Worm (Caenorhabditis elegans) whole organism, mixed stage, embryonic: Measurements from ENCODE around the gene fbxa-50.

Experiments used
- bed-3 ChIP-seq: fragments of 200-800 bp; sonication (Bioruptor generic); optimal IDR thresholded peaks from 3 replicates; lab custom pipeline; 2018; ENCODE audit warnings: mild to moderate bottlenecking, missing genetic modification characterization, moderate library complexity, missing compliant biosample characterization
- ceh-43 ChIP-seq: fragments of 200-800 bp; sonication (Bioruptor generic); optimal IDR thresholded peaks from 2 replicates; lab custom pipeline; 2018; ENCODE audit warnings: mild to moderate bottlenecking, missing genetic modification characterization, moderate library complexity, missing compliant biosample characterization
- ces-1 ChIP-seq: fragments of 150-350 bp; optimal IDR thresholded peaks from 2 replicates; lab custom pipeline; 2014; ENCODE audit warnings: missing biosample characterization, missing genetic modification reagents, missing genetic modification characterization
- cnd-1 ChIP-seq: fragments of 200-800 bp; sonication (Bioruptor generic); optimal IDR thresholded peaks from 2 replicates; lab custom pipeline; 2018; ENCODE audit warnings: mild to moderate bottlenecking, missing genetic modification characterization, missing compliant biosample characterization
- drap-1 ChIP-seq: fragments of 200-800 bp; sonication (Bioruptor generic); optimal IDR thresholded peaks from 3 replicates; lab custom pipeline; 2018; ENCODE audit warnings: mild to moderate bottlenecking, missing genetic modification characterization, missing compliant biosample characterization
- elt-1 ChIP-seq: sonication (generic microtip); optimal IDR thresholded peaks from 2 replicates; lab custom pipeline; 2017; ENCODE audit warnings: missing genetic modification characterization, mild to moderate bottlenecking, missing compliant biosample characterization, antibody characterized with exemption, moderate library complexity, borderline replicate concordance; ENCODE audit not compliant: insufficient read depth
- elt-3 ChIP-seq: fragments of 150-350 bp; optimal IDR thresholded peaks from 2 replicates; lab custom pipeline; 2014; ENCODE audit warnings: missing biosample characterization, missing genetic modification characterization
- flh-1 ChIP-seq: fragments of 200-800 bp; sonication (Bioruptor generic); optimal IDR thresholded peaks from 2 replicates; lab custom pipeline; 2018; ENCODE audit warnings: mild to moderate bottlenecking, missing genetic modification characterization, moderate library complexity, missing compliant biosample characterization
- ham-2 ChIP-seq: fragments of 200-800 bp; sonication (Bioruptor generic); optimal IDR thresholded peaks from 2 replicates; lab custom pipeline; 2018; ENCODE audit warnings: mild to moderate bottlenecking, missing genetic modification characterization, missing compliant biosample characterization
- hlh-1 ChIP-seq: fragments of 150-350 bp; optimal IDR thresholded peaks from 2 replicates; lab custom pipeline; 2014; ENCODE audit warnings: missing biosample characterization, missing genetic modification reagents, missing genetic modification characterization
- lin-13 ChIP-seq: fragments of 150-350 bp; optimal IDR thresholded peaks from 2 replicates; lab custom pipeline; 2014; ENCODE audit warnings: missing biosample characterization, missing genetic modification characterization
- lsy-2 ChIP-seq: fragments of 150-350 bp; optimal IDR thresholded peaks from 2 replicates; lab custom pipeline; 2014; ENCODE audit warnings: missing biosample characterization, missing genetic modification characterization
- mab-5 ChIP-seq: fragments of 150-350 bp; optimal IDR thresholded peaks from 2 replicates; lab custom pipeline; 2014; ENCODE audit warnings: missing biosample characterization, missing genetic modification characterization
- mls-2 ChIP-seq: sonication (generic microtip); optimal IDR thresholded peaks from 2 replicates; lab custom pipeline; 2016; ENCODE audit warnings: mild to moderate bottlenecking, missing genetic modification characterization, moderate library complexity, missing compliant biosample characterization
- nhr-12 ChIP-seq: fragments of 150-350 bp; optimal IDR thresholded peaks from 2 replicates; lab custom pipeline; 2014; ENCODE audit warnings: missing biosample characterization, missing genetic modification characterization
- nhr-2 ChIP-seq: fragments of 150-350 bp; optimal IDR thresholded peaks from 2 replicates; lab custom pipeline; 2014; ENCODE audit warnings: missing biosample characterization, missing genetic modification characterization
- nhr-237 ChIP-seq: fragments of 150-350 bp; optimal IDR thresholded peaks from 2 replicates; lab custom pipeline; 2014; ENCODE audit warnings: missing biosample characterization, missing genetic modification characterization
- nhr-28 ChIP-seq: fragments of 150-350 bp; optimal IDR thresholded peaks from 2 replicates; lab custom pipeline; 2014; ENCODE audit warnings: missing biosample characterization, missing genetic modification characterization
- nhr-76 ChIP-seq: sonication (generic microtip); optimal IDR thresholded peaks from 2 replicates; lab custom pipeline; 2017; ENCODE audit warnings: missing biosample characterization, missing genetic modification characterization
- pha-4 ChIP-seq: fragments of 150-350 bp; optimal IDR thresholded peaks from 2 replicates; lab custom pipeline; 2018; ENCODE audit warnings: missing biosample characterization, missing genetic modification reagents, missing genetic modification characterization
- sem-2 ChIP-seq: fragments of 200-800 bp; sonication (Bioruptor generic); optimal IDR thresholded peaks from 2 replicates; lab custom pipeline; 2018; ENCODE audit warnings: mild to moderate bottlenecking, missing genetic modification characterization, missing compliant biosample characterization
- sptf-1 ChIP-seq: sonication (generic microtip); optimal IDR thresholded peaks from 2 replicates; lab custom pipeline; 2017; ENCODE audit warnings: mild to moderate bottlenecking, missing genetic modification characterization, moderate library complexity, missing compliant biosample characterization
- tbx-8 ChIP-seq: fragments of 200-800 bp; sonication (Bioruptor generic); optimal IDR thresholded peaks from 2 replicates; lab custom pipeline; 2018; ENCODE audit warnings: mild to moderate bottlenecking, missing genetic modification characterization, moderate library complexity, missing compliant biosample characterization
- unc-120 ChIP-seq: sonication (generic microtip); optimal IDR thresholded peaks from 2 replicates; lab custom pipeline; 2017; ENCODE audit warnings: missing genetic modification characterization, missing compliant biosample characterization; ENCODE audit not compliant: poor library complexity, severe bottlenecking
- unc-39 ChIP-seq: fragments of 150-350 bp; optimal IDR thresholded peaks from 2 replicates; lab custom pipeline; 2014; ENCODE audit warnings: missing biosample characterization, missing genetic modification characterization
- unc-62 ChIP-seq: fragments of 150-350 bp; optimal IDR thresholded peaks from 2 replicates; lab custom pipeline; 2014; ENCODE audit warnings: missing biosample characterization, missing genetic modification reagents, missing genetic modification characterization
- zip-8 ChIP-seq: fragments of 150-350 bp; optimal IDR thresholded peaks from 2 replicates; lab custom pipeline; 2014; ENCODE audit warnings: missing biosample characterization, missing genetic modification characterization
- ztf-11 ChIP-seq: fragments of 150-350 bp; optimal IDR thresholded peaks from 2 replicates; lab custom pipeline; 2014; ENCODE audit warnings: missing biosample characterization, missing genetic modification characterization

Gene fbxa-50

DNA sequence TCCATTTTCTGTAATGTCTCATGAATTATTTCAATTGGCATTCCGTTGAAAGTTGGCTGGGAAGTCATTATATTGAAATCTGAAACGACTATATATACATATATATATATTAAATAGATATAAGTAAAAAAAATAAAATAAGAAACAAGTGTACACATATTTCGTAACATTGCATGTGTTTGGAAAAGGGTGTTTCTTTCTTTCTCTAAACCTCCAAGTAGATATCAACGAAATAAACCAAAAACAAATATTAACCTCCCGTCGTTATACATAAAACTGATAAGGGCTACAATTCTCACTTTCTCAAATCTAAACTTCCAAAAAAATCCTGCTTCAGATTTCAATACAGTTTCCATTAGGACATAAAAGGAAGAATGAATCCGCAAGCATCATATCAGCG is 19.9 kb upstream of the fbxa-50 start, which contains the start of gene fbxa-79:
TSS of gene fbxa-79 (minus strand) at position 86 of the 400 bp plus-strand sequence.
- TF ChIP-seq hlh-1 (tag; lab: Kevin White, UChicago) (no peak), ham-2 (GFP tag; lab: Kevin White, UChicago) (no peak), sptf-1 (no peak), cnd-1 (no peak), bed-3 (GFP tag; lab: Kevin White, UChicago) (no peak), tbx-8 (GFP tag; lab: Kevin White, UChicago) (no peak), nhr-237 (tag; lab: Kevin White, UChicago) (no peak), unc-120 (tag; lab: Kevin White, UChicago) (no peak), nhr-76 (no peak), ztf-11 (tag; lab: Kevin White, UChicago) (no peak), pha-4 (no peak), mab-5 (tag; lab: Kevin White, UChicago) (no peak), nhr-28 (no peak), zip-8 (tag; lab: Kevin White, UChicago) (no peak)

- no peak for TF ChIP-seq drap-1 (GFP tag; lab: Kevin White, UChicago)
- no peak for TF ChIP-seq lsy-2 (tag; lab: Kevin White, UChicago)
Measured at ce11 chrIII:1307333-1307732, 19.0 kb upstream of the fbxa-50 start.

DNA sequence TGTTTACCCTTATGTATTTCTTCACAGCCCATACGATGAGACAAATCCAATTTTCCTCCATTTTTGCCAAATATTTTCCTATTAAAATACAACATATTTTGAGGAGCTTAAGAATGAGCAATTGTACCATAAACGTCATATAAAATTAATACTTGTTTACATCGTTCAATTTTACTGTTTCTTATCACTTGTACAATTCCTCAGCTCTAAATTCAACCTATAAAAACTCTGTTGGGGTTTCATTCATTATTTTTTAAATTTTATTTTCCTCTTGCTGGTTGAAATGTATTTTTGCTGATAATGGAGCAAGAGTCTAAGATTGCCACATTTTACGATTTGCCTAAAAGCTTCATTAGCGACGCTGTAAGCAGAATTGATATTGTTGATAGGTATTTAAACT is 15.1 kb upstream of the fbxa-50 start, which contains the start of gene fbxa-75:
TSS of gene fbxa-75 (plus strand) at position 301 of the 400 bp plus-strand sequence.
- no peak for TF ChIP-seq nhr-12 (tag; lab: Kevin White, UChicago)
- no peak for TF ChIP-seq sem-2 (GFP tag; lab: Kevin White, UChicago)
- no peak for TF ChIP-seq nhr-76
- TF ChIP-seq lin-13, result no peak
- no peak for TF ChIP-seq unc-62 (GFP tag; lab: Kevin White, UChicago)
- TF ChIP-seq zip-8 (tag; lab: Kevin White, UChicago), result no peak
- TF ChIP-seq nhr-2, result no peak
- TF ChIP-seq ham-2 (GFP tag; lab: Kevin White, UChicago), result no peak
- TF ChIP-seq mls-2 (tag; lab: Kevin White, UChicago), result no peak
- TF ChIP-seq elt-3 (tag; lab: Kevin White, UChicago), result no peak
- TF ChIP-seq, all 35 proteins: peak for 0

DNA sequence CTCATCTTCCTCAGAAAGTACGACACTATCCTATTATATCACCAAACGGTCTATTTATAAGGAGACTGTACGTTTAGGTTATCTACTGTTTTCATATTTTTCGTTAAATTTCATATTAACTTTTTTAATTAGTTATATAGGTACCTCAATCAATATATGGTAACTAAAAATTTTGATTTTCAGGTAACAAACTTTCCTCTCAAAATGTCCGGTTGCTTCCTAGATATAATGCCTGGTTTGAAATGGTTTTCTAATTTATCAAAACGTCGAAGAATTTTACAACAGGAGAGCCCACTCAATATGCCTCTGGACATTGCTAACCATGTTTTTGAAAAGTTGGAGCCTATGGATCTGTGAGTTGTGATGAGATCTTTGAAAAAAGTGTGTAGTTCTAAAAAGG is 9.3 kb upstream of the fbxa-50 start, which contains the start of gene fbxa-28:
TSS of gene fbxa-28 (plus strand) at position 301 of the 400 bp plus-strand sequence.
- no peak for TF ChIP-seq unc-39

DNA sequence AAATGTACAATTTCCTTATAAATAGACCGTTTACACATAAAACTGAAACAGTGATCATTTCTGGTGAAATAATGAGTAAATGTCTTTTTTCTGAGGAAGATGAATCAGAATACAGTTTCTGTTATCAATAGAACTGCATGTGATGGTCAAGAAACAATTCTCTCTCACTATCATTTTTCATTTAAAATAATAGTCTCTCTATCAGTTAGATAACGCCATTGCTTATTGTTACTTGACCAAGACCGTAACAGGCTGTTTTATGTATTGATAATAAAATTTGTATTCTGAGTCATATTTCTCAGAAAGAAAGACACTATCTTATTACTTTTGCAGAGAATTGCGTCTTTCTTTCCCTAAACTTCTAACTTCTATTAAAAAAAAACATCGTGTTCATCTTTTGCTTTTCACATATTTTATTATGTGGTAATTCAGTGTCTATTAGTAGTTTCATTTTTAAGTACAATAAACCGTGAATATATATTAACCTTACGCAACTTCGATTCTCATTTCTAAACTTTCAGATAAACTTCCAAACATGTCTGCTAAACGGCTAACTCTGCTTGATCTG is 6.9 kb upstream of the fbxa-50 start, which contains the start of gene fbxa-35:
TSS of gene fbxa-35 (plus strand) at position 518 of the 568 bp plus-strand sequence.
- no peak for TF ChIP-seq unc-120 (tag; lab: Kevin White, UChicago)
- TF ChIP-seq ces-1 (GFP tag; lab: Kevin White, UChicago), result no peak
- no peak for TF ChIP-seq flh-1 (GFP tag; lab: Kevin White, UChicago)
- TF ChIP-seq nhr-28, result no peak
- no peak for TF ChIP-seq hlh-1 (tag; lab: Kevin White, UChicago)

ce11 chrIII:1293135-1293534 is 4.8 kb upstream of the fbxa-50 start, which contains the start of gene fbxa-36:
Gene fbxa-36, minus strand, starts transcription at chrIII:1293235.
- TF ChIP-seq tbx-8 (GFP tag; lab: Kevin White, UChicago), result no peak
- no peak for TF ChIP-seq cnd-1
- no peak for TF ChIP-seq ham-2 (GFP tag; lab: Kevin White, UChicago)
- no peak for TF ChIP-seq ztf-11 (tag; lab: Kevin White, UChicago)
- no peak for TF ChIP-seq elt-1 (tag; lab: Kevin White, UChicago)
- no peak for TF ChIP-seq nhr-76
- no peak for TF ChIP-seq bed-3 (GFP tag; lab: Kevin White, UChicago)
- no peak for TF ChIP-seq ceh-43 (GFP tag; lab: Kevin White, UChicago)
- no peak for TF ChIP-seq sem-2 (GFP tag; lab: Kevin White, UChicago)
